Fruit fly (Drosophila melanogaster): ENCODE results near the gene CG14877.
"Not testable (repeated sequence)": the region's sequence is repeated elsewhere in the genome, so short reads cannot be mapped to it uniquely, and the experiment has no call there.

CG14877 gene

dm6 chr3R:15920751-15921156 is 24.9 kb upstream of the CG14877 start, which contains the start of gene Fbxl7:
TSS of gene Fbxl7 (plus strand) at chr3R:15920898.
- no peak for TF ChIP-seq Hr96 (GFP tag; optimal IDR thresholded peaks at IDR 0.05)
- TF ChIP-seq CG14711 (tag; optimal IDR thresholded peaks at IDR 0.05) = no peak
- TF ChIP-seq CG11617 (GFP tag; optimal IDR thresholded peaks at IDR 0.05) = no peak
- no peak for TF ChIP-seq tj (GFP tag; optimal IDR thresholded peaks at IDR 0.05)
- TF ChIP-seq cic (GFP tag; optimal IDR thresholded peaks at IDR 0.05) = no peak
- no peak for TF ChIP-seq bab1 (GFP tag; optimal IDR thresholded peaks at IDR 0.05)
- TF ChIP-seq CG7101 (tag; optimal IDR thresholded peaks at IDR 0.05) = no peak
- no peak for TF ChIP-seq CG1620 (GFP tag; optimal IDR thresholded peaks at IDR 0.05)
- TF ChIP-seq ovo (GFP tag; optimal IDR thresholded peaks at IDR 0.05) = no peak
- no peak for TF ChIP-seq CG7045 (GFP tag; optimal IDR thresholded peaks at IDR 0.05)
- no peak for TF ChIP-seq CG5204 (GFP tag; optimal IDR thresholded peaks at IDR 0.05)
- no peak for TF ChIP-seq pad (GFP tag; optimal IDR thresholded peaks at IDR 0.05)
- TF ChIP-seq cnc (optimal IDR thresholded peaks at IDR 0.05) = no peak
- no peak for TF ChIP-seq CG12768 (GFP tag; optimal IDR thresholded peaks at IDR 0.05)
- TF ChIP-seq kay (GFP tag; ENCODE audit: borderline replicate concordance) = no peak

dm6 chr3R:15920229-15920533 is 24.3 kb upstream of the CG14877 start:
- no peak for TF ChIP-seq CG12768 (GFP tag; optimal IDR thresholded peaks at IDR 0.05)
- no peak for TF ChIP-seq Mnt (GFP tag; optimal IDR thresholded peaks at IDR 0.05)
- no peak for TF ChIP-seq CG33017 (tag; optimal IDR thresholded peaks at IDR 0.05)
- no peak for TF ChIP-seq CG7045 (GFP tag; optimal IDR thresholded peaks at IDR 0.05)
- TF ChIP-seq CG1620 (GFP tag; optimal IDR thresholded peaks at IDR 0.05) = no peak
- no peak for TF ChIP-seq cic (GFP tag; optimal IDR thresholded peaks at IDR 0.05)
- no peak for TF ChIP-seq CG7101 (tag; optimal IDR thresholded peaks at IDR 0.05)
- no peak for TF ChIP-seq Crg-1 (GFP tag; optimal IDR thresholded peaks at IDR 0.05)
- no peak for TF ChIP-seq cnc (optimal IDR thresholded peaks at IDR 0.05)
- TF ChIP-seq pad (GFP tag; optimal IDR thresholded peaks at IDR 0.05) = no peak
- no peak for TF ChIP-seq bab1 (GFP tag; optimal IDR thresholded peaks at IDR 0.05)
- TF ChIP-seq toe (GFP tag; optimal IDR thresholded peaks at IDR 0.05) = no peak
- TF ChIP-seq CG11617 (GFP tag; optimal IDR thresholded peaks at IDR 0.05) = no peak
- no peak for TF ChIP-seq Hr96 (GFP tag; optimal IDR thresholded peaks at IDR 0.05)
- no peak for TF ChIP-seq CG5204 (GFP tag; optimal IDR thresholded peaks at IDR 0.05)
- no peak for TF ChIP-seq Clk (GFP tag; optimal IDR thresholded peaks at IDR 0.05)
- TF ChIP-seq CG14711 (tag; optimal IDR thresholded peaks at IDR 0.05) = no peak
- TF ChIP-seq tj (GFP tag; optimal IDR thresholded peaks at IDR 0.05) = no peak
- TF ChIP-seq kay (GFP tag; ENCODE audit: borderline replicate concordance) = no peak
- TF ChIP-seq ovo (GFP tag; optimal IDR thresholded peaks at IDR 0.05) = no peak

- no peak for TF ChIP-seq CG33017 (tag; optimal IDR thresholded peaks at IDR 0.05)
These were observed 23.7 kb upstream of the CG14877 start for dm6 chr3R:15919367-15920228.

- TF ChIP-seq pad (GFP tag; optimal IDR thresholded peaks at IDR 0.05) = no peak
- no peak for TF ChIP-seq CG11617 (GFP tag; optimal IDR thresholded peaks at IDR 0.05)
- no peak for TF ChIP-seq cic (GFP tag; optimal IDR thresholded peaks at IDR 0.05)
- no peak for TF ChIP-seq kay (GFP tag; ENCODE audit: borderline replicate concordance)
- no peak for TF ChIP-seq CG5204 (GFP tag; optimal IDR thresholded peaks at IDR 0.05)
- TF ChIP-seq tj (GFP tag; optimal IDR thresholded peaks at IDR 0.05) = no peak
- no peak for TF ChIP-seq CG7045 (GFP tag; optimal IDR thresholded peaks at IDR 0.05)
- TF ChIP-seq CG33017 (tag; optimal IDR thresholded peaks at IDR 0.05) = no peak
- no peak for TF ChIP-seq Mnt (GFP tag; optimal IDR thresholded peaks at IDR 0.05)
These were observed 22.0 kb upstream of the CG14877 start, which contains the start of gene CG45105 for dm6 chr3R:15917907-15918306. TSS of gene CG45105 (minus strand) at chr3R:15918007.

- TF ChIP-seq cnc (optimal IDR thresholded peaks at IDR 0.05) = no peak
- TF ChIP-seq ovo (GFP tag; optimal IDR thresholded peaks at IDR 0.05) = no peak
- no peak for TF ChIP-seq CG7101 (tag; optimal IDR thresholded peaks at IDR 0.05)
- TF ChIP-seq Mnt (GFP tag; optimal IDR thresholded peaks at IDR 0.05) = no peak
- TF ChIP-seq tj (GFP tag; optimal IDR thresholded peaks at IDR 0.05) = no peak
These were observed 17.4 kb upstream of the CG14877 start for dm6 chr3R:15913231-15913630.

- TF ChIP-seq toe (GFP tag; optimal IDR thresholded peaks at IDR 0.05); CG1620 (GFP tag; optimal IDR thresholded peaks at IDR 0.05); CG7101 (tag; optimal IDR thresholded peaks at IDR 0.05): not testable (repeated sequence)
These were observed 12.2 kb upstream of the CG14877 start, which contains the start of gene EndoU for dm6 chr3R:15908098-15908497. TSS of gene EndoU (plus strand) at chr3R:15908398.

dm6 chr3R:15904543-15904942 is 8.7 kb upstream of the CG14877 start, which contains the start of gene glob1:
TSS of gene glob1 (minus strand) at chr3R:15904643.
- not testable (repeated sequence) for TF ChIP-seq ovo (GFP tag; optimal IDR thresholded peaks at IDR 0.05); cnc (optimal IDR thresholded peaks at IDR 0.05); tj (GFP tag; optimal IDR thresholded peaks at IDR 0.05)
